Fruit fly (Drosophila melanogaster) S2 (cell line): Measurements from ENCODE around the gene CIA30.

ENCODE experiments used
- CG8478 ChIP-seq: fragments of >200 bp; optimal IDR thresholded peaks from 2 replicates; lab custom pipeline; 2018
- CTCF ChIP-seq, 2 experiments: fragments of >200 bp; optimal IDR thresholded peaks; 2 replicates each; lab custom pipeline; 2018

DNA sequence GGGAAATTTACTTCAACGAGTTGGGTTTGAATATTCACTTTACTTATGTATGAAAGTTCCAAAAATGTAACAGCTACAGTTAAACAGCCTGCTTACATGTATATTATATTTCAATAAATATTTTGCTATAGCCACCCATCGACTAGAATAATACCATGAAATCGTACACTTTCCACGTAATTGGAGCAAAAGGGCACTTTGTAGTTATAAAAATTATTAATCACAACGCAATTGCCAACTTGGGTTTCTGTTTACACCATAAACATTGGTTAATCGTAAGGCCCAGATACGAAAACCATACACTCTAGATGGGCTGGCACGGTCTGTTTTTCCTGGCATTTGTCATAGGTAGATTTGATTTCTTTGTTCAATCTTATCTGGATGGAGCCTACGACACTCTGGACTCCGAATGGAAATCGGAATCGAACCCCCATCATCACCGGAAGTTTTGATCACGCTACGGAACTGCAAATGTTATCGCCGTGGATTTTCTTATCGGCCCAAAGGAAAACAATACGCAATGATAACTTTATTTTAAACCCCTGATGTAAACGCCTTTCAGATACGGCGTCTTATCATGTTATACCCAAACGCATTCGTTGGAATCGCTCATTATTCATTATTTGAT is 43.8 kb downstream of the CIA30 start, which contains the start of gene fig:
- TF ChIP-seq CTCF (optimal IDR thresholded peaks at IDR 0.05; lab: Kevin White, UChicago) (no peak), CG8478 (lab: Kevin White, UChicago) (no peak)
